Fruit fly (Drosophila melanogaster) whole organism, embryonic: ENCODE results near the gene CG15772.

ENCODE experiments used
- Asciz ChIP-seq: fragments of 200-800 bp; sonication (Bioruptor generic); optimal IDR thresholded peaks from 2 replicates; lab custom pipeline; 2017; ENCODE audit warnings: missing biosample characterization, mild to moderate bottlenecking, missing genetic modification characterization, missing genetic modification reagents
- CG10321 ChIP-seq: fragments of 200-800 bp; sonication (Bioruptor generic); IDR thresholded peaks from 2 replicates; pipeline ENCODE4 v1.3.6; 2022; ENCODE audit warnings: missing biosample characterization, missing genetic modification characterization
- CG11504 ChIP-seq: fragments of 200-800 bp; sonication (Bioruptor generic); optimal IDR thresholded peaks from 3 replicates; lab custom pipeline; 2019; ENCODE audit warnings: missing biosample characterization, mild to moderate bottlenecking, missing genetic modification characterization, moderate library complexity
- CG11695 ChIP-seq: fragments of 200-800 bp; sonication (Bioruptor generic); IDR thresholded peaks from 3 replicates; pipeline ENCODE4 v1.3.6; 2022; ENCODE audit warnings: missing biosample characterization, missing genetic modification characterization
- CG11723 ChIP-seq: fragments of 200-800 bp; sonication (Bioruptor generic); optimal IDR thresholded peaks from 2 replicates; lab custom pipeline; 2017; ENCODE audit warnings: missing biosample characterization, mild to moderate bottlenecking, missing genetic modification characterization
- CG1233 ChIP-seq: fragments of 200-800 bp; sonication (Bioruptor generic); optimal IDR thresholded peaks from 4 replicates; lab custom pipeline; 2018; ENCODE audit warnings: missing biosample characterization, mild to moderate bottlenecking, missing genetic modification characterization
- CG12942 ChIP-seq: fragments of 200-800 bp; sonication (Bioruptor generic); optimal IDR thresholded peaks from 3 replicates; lab custom pipeline; 2016; ENCODE audit warnings: missing biosample characterization, missing genetic modification characterization
- CG13624 ChIP-seq: fragments of 200-800 bp; sonication (Bioruptor generic); optimal IDR thresholded peaks from 2 replicates; lab custom pipeline; 2016; ENCODE audit warnings: missing biosample characterization, missing genetic modification characterization
- CG14860 ChIP-seq: fragments of 200-800 bp; sonication (Bioruptor generic); IDR thresholded peaks from 3 replicates; pipeline ENCODE4 v1.3.6; 2022; ENCODE audit warnings: missing biosample characterization, missing genetic modification characterization; ENCODE audit not compliant: partially characterized antibody
- CG17186 ChIP-seq: fragments of 200-800 bp; sonication (Bioruptor generic); optimal IDR thresholded peaks from 3 replicates; lab custom pipeline; 2017; ENCODE audit warnings: missing biosample characterization, missing genetic modification reagents, missing genetic modification characterization
- CG17912 ChIP-seq: fragments of 200-800 bp; sonication (Bioruptor generic); optimal IDR thresholded peaks from 2 replicates; lab custom pipeline; 2018; ENCODE audit warnings: missing biosample characterization, mild to moderate bottlenecking, missing genetic modification characterization
- CG18262 ChIP-seq: fragments of 200-800 bp; optimal IDR thresholded peaks from 3 replicates; lab custom pipeline; 2019; ENCODE audit warnings: missing biosample characterization, mild to moderate bottlenecking, missing genetic modification characterization, moderate library complexity
- CG2120 ChIP-seq: fragments of 200-800 bp; sonication (Bioruptor generic); optimal IDR thresholded peaks from 3 replicates; lab custom pipeline; 2016; ENCODE audit warnings: missing biosample characterization, missing genetic modification characterization
- CG2202 ChIP-seq: fragments of 200-800 bp; sonication (Bioruptor generic); optimal IDR thresholded peaks from 2 replicates; lab custom pipeline; 2018; ENCODE audit warnings: missing biosample characterization, mild to moderate bottlenecking, missing genetic modification characterization
- CG31365 ChIP-seq: fragments of 200-800 bp; sonication (Bioruptor generic); optimal IDR thresholded peaks from 2 replicates; lab custom pipeline; 2018; ENCODE audit warnings: missing biosample characterization, mild to moderate bottlenecking, missing genetic modification characterization
- CG4617 ChIP-seq: fragments of 200-800 bp; sonication (Bioruptor generic); optimal IDR thresholded peaks from 3 replicates; lab custom pipeline; 2016; ENCODE audit warnings: missing biosample characterization, missing genetic modification characterization, borderline replicate concordance
- CG5180 ChIP-seq: fragments of 200-800 bp; sonication (Bioruptor generic); optimal IDR thresholded peaks from 3 replicates; lab custom pipeline; 2017; ENCODE audit warnings: missing biosample characterization, missing genetic modification characterization, mild to moderate bottlenecking, moderate library complexity, missing genetic modification reagents
- CG6175 ChIP-seq: fragments of 200-800 bp; sonication (Bioruptor generic); IDR thresholded peaks from 3 replicates; pipeline ENCODE4 v1.3.6; 2022; ENCODE audit warnings: missing biosample characterization, missing genetic modification characterization
- CG6683 ChIP-seq: fragments of 200-800 bp; sonication (Bioruptor generic); optimal IDR thresholded peaks from 2 replicates; lab custom pipeline; 2017; ENCODE audit warnings: missing biosample characterization, mild to moderate bottlenecking, missing genetic modification characterization, missing genetic modification reagents
- CG6854 ChIP-seq: fragments of 200-800 bp; sonication (Bioruptor generic); optimal IDR thresholded peaks from 3 replicates; lab custom pipeline; 2017; ENCODE audit warnings: missing biosample characterization, mild to moderate bottlenecking, missing genetic modification characterization
- CG7839 ChIP-seq: fragments of 200-800 bp; sonication (Bioruptor generic); optimal IDR thresholded peaks from 3 replicates; lab custom pipeline; 2018; ENCODE audit warnings: missing biosample characterization, mild to moderate bottlenecking, missing genetic modification characterization, moderate library complexity
- CG7987 ChIP-seq: fragments of 200-800 bp; sonication (Bioruptor generic); optimal IDR thresholded peaks from 2 replicates; lab custom pipeline; 2018; ENCODE audit warnings: missing biosample characterization, mild to moderate bottlenecking, missing genetic modification characterization, moderate library complexity
- CG8924 ChIP-seq: fragments of 200-800 bp; optimal IDR thresholded peaks from 3 replicates; lab custom pipeline; 2019; ENCODE audit warnings: missing biosample characterization, mild to moderate bottlenecking, missing genetic modification characterization, moderate library complexity
- CG9215 ChIP-seq: fragments of 200-800 bp; sonication (Bioruptor generic); IDR thresholded peaks from 2 replicates; pipeline ENCODE4 v1.3.6; 2022; ENCODE audit warnings: missing biosample characterization, missing genetic modification characterization
- CG9932 ChIP-seq: fragments of 200-800 bp; sonication (Bioruptor generic); IDR thresholded peaks from 2 replicates; pipeline ENCODE4 v1.3.6; 2022; ENCODE audit warnings: missing biosample characterization, missing genetic modification characterization
- CoRest ChIP-seq: fragments of 200-800 bp; sonication (Bioruptor generic); optimal IDR thresholded peaks from 3 replicates; lab custom pipeline; 2018; ENCODE audit warnings: missing biosample characterization, mild to moderate bottlenecking, missing genetic modification characterization, moderate library complexity
- Dek ChIP-seq: fragments of 200-800 bp; sonication (Bioruptor generic); optimal IDR thresholded peaks from 3 replicates; lab custom pipeline; 2019; ENCODE audit warnings: missing biosample characterization, mild to moderate bottlenecking, missing genetic modification characterization, moderate library complexity
- GATAe ChIP-seq: fragments of 200-800 bp; sonication (Bioruptor generic); conservative IDR thresholded peaks from 2 replicates; pipeline ENCODE4 v1.3.6; 2022; ENCODE audit warnings: missing biosample characterization, missing genetic modification characterization
- Meics ChIP-seq: fragments of 200-800 bp; sonication (Bioruptor generic); optimal IDR thresholded peaks from 2 replicates; lab custom pipeline; 2017; ENCODE audit warnings: missing biosample characterization, mild to moderate bottlenecking, missing genetic modification characterization
- Myb ChIP-seq: fragments of 200-800 bp; sonication (Bioruptor generic); optimal IDR thresholded peaks from 2 replicates; lab custom pipeline; 2016; ENCODE audit warnings: missing biosample characterization, missing genetic modification characterization
- NC2α ChIP-seq: fragments of 200-800 bp; sonication (Bioruptor generic); optimal IDR thresholded peaks from 2 replicates; lab custom pipeline; 2016; ENCODE audit warnings: missing biosample characterization, missing genetic modification characterization
- Scr ChIP-seq: fragments of 200-800 bp; sonication (Bioruptor generic); IDR thresholded peaks from 2 replicates; pipeline ENCODE4 v1.3.6; 2022; ENCODE audit warnings: missing biosample characterization, missing genetic modification characterization; ENCODE audit not compliant: partially characterized antibody
- Taf1 ChIP-seq: fragments of 200-800 bp; sonication (Bioruptor generic); IDR thresholded peaks from 2 replicates; pipeline ENCODE4 v1.3.6; 2022; ENCODE audit warnings: missing biosample characterization, missing genetic modification characterization
- ase ChIP-seq: fragments of 200-800 bp; sonication (Bioruptor generic); IDR thresholded peaks from 3 replicates; pipeline ENCODE4 v1.3.6; 2022; ENCODE audit warnings: missing biosample characterization, missing genetic modification characterization
- az2 ChIP-seq: fragments of 200-800 bp; sonication (Bioruptor generic); optimal IDR thresholded peaks from 3 replicates; lab custom pipeline; 2016; ENCODE audit warnings: missing biosample characterization, missing genetic modification characterization
- corto ChIP-seq: fragments of 200-800 bp; sonication (Bioruptor generic); optimal IDR thresholded peaks from 2 replicates; lab custom pipeline; 2016; ENCODE audit warnings: missing biosample characterization, mild to moderate bottlenecking, missing genetic modification characterization, moderate library complexity
- crol ChIP-seq: fragments of 200-800 bp; sonication (Bioruptor generic); IDR thresholded peaks from 2 replicates; pipeline ENCODE4 v1.3.6; 2022; ENCODE audit warnings: missing biosample characterization, missing genetic modification characterization
- dan ChIP-seq: fragments of 200-800 bp; sonication (Bioruptor generic); IDR thresholded peaks from 2 replicates; pipeline ENCODE4 v1.3.6; 2022; ENCODE audit warnings: missing biosample characterization, missing genetic modification characterization
- dm ChIP-seq: fragments of 200-800 bp; sonication (Bioruptor generic); optimal IDR thresholded peaks from 3 replicates; lab custom pipeline; 2016; ENCODE audit warnings: missing biosample characterization, missing genetic modification characterization
- fu2 ChIP-seq: fragments of 200-800 bp; sonication (Bioruptor generic); optimal IDR thresholded peaks from 2 replicates; lab custom pipeline; 2016; ENCODE audit warnings: missing biosample characterization, missing genetic modification characterization
- grn ChIP-seq: fragments of 200-800 bp; sonication (Bioruptor generic); optimal IDR thresholded peaks from 3 replicates; lab custom pipeline; 2017; ENCODE audit warnings: missing biosample characterization, missing genetic modification characterization
- kni ChIP-seq: fragments of 200-800 bp; sonication (Bioruptor generic); optimal IDR thresholded peaks from 3 replicates; lab custom pipeline; 2017; ENCODE audit warnings: mild to moderate bottlenecking, missing biosample characterization, missing genetic modification reagents, missing genetic modification characterization
- lov ChIP-seq, 2 experiments: fragments of 200-800 bp in 1 of 2; fragments of >200 bp in 1 of 2; sonication (Bioruptor generic) in 1 of 2; IDR thresholded peaks in 1 of 2; optimal IDR thresholded peaks in 1 of 2; 2 replicates in 1 of 2; 3 replicates in 1 of 2; pipeline versions ENCODE4 v1.3.6 to Lab custom; 2017 to 2022; ENCODE audit warnings: missing biosample characterization in 1 of 2, missing genetic modification characterization in 1 of 2
- oc ChIP-seq: fragments of 200-800 bp; sonication (Bioruptor generic); optimal IDR thresholded peaks from 2 replicates; lab custom pipeline; 2018; ENCODE audit warnings: missing biosample characterization, mild to moderate bottlenecking, missing genetic modification characterization, moderate library complexity
- onecut ChIP-seq: fragments of 200-800 bp; sonication (Bioruptor generic); IDR thresholded peaks from 2 replicates; pipeline ENCODE4 v1.3.6; 2022; ENCODE audit warnings: missing biosample characterization, missing genetic modification characterization
- schlank ChIP-seq: fragments of 200-800 bp; sonication (Bioruptor generic); optimal IDR thresholded peaks from 2 replicates; lab custom pipeline; 2018; ENCODE audit warnings: missing biosample characterization, mild to moderate bottlenecking, missing genetic modification characterization
- sim ChIP-seq: fragments of 200-800 bp; sonication (Bioruptor generic); IDR thresholded peaks from 2 replicates; pipeline ENCODE4 v1.3.6; 2022; ENCODE audit warnings: missing biosample characterization, missing genetic modification characterization
- tgo ChIP-seq: fragments of 200-800 bp; sonication (Bioruptor generic); IDR thresholded peaks from 3 replicates; pipeline ENCODE4 v1.3.6; 2022; ENCODE audit warnings: missing biosample characterization, missing genetic modification characterization
- tio ChIP-seq: fragments of 200-800 bp; sonication (Bioruptor generic); optimal IDR thresholded peaks from 2 replicates; lab custom pipeline; 2017; ENCODE audit warnings: missing biosample characterization, missing genetic modification characterization, inconsistent platforms

CG15772 gene

dm6 chrX:5737676-5738220, 14.3 kb upstream of the CG15772 start, which contains the start of gene Snx27 (continued):
- TF ChIP-seq corto (GFP tag; lab: Kevin White, UChicago) (peak; percentile 26), CG6175 (GFP tag; lab: Robert Waterston, UW) (peak; percentile 48; the same call in 1 of the 3 replicates), grn (no peak), CG10321 (GFP tag; lab: Robert Waterston, UW) (no peak), CG11504 (tag; lab: Kevin White, UChicago) (peak; percentile 54), CG1233 (peak; percentile 12), CG17912 (GFP tag; lab: Kevin White, UChicago) (peak; percentile 39), dm (GFP tag; lab: Kevin White, UChicago) (peak; percentile 37), tgo (GFP tag; lab: Robert Waterston, UW) (no peak), tio (GFP tag; lab: Kevin White, UChicago) (no peak), CG8924 (tag; lab: Kevin White, UChicago) (peak; percentile 43), CG13624 (GFP tag; lab: Kevin White, UChicago) (peak; percentile 75), schlank (tag; lab: Kevin White, UChicago) (no peak), Scr (GFP tag; lab: Robert Waterston, UW) (peak; percentile 99), Myb (GFP tag; lab: Kevin White, UChicago) (peak; percentile 99), CG11723 (GFP tag; lab: Kevin White, UChicago) (peak; percentile 3), CG6683 (GFP tag; lab: Kevin White, UChicago) (no peak), CG6854 (GFP tag; lab: Kevin White, UChicago) (peak; percentile 46), CG7839 (tag; lab: Kevin White, UChicago) (no peak), Asciz (GFP tag; lab: Kevin White, UChicago) (no peak), CG11695 (GFP tag; lab: Robert Waterston, UW) (no peak; the same call in 2 of the 3 replicates), CG5180 (no peak), CG9215 (GFP tag; lab: Robert Waterston, UW) (no peak; the same call in 1 of the 2 replicates), CoRest (tag; lab: Kevin White, UChicago) (peak; percentile 53), NC2α (GFP tag; lab: Kevin White, UChicago) (no peak), oc (tag; lab: Kevin White, UChicago) (peak; percentile 47), Meics (GFP tag; lab: Kevin White, UChicago) (no peak), CG14860 (GFP tag; lab: Robert Waterston, UW) (peak; percentile 99), sim (GFP tag; lab: Robert Waterston, UW) (no peak), ase (no peak), Dek (tag; lab: Kevin White, UChicago) (peak; percentile 47), crol (no peak), lov (optimal IDR thresholded peaks at IDR 0.05; lab: Kevin White, UChicago) (no peak), lov (GFP tag; IDR thresholded peaks at IDR 0.05; lab: Robert Waterston, UW) (no peak), CG7987 (GFP tag; lab: Kevin White, UChicago) (peak; percentile 52), dan (GFP tag; lab: Robert Waterston, UW) (no peak), CG4617 (GFP tag; lab: Kevin White, UChicago) (peak; percentile 45), Taf1 (GFP tag; lab: Robert Waterston, UW) (0 out of 2 replicates have a peak, but pooled peaks have one; percentile 26), CG18262 (tag; lab: Kevin White, UChicago) (peak; percentile 6), CG9932 (peak; percentile 92), GATAe (GFP tag; lab: Robert Waterston, UW) (no peak), onecut (0 out of 2 replicates have a peak, but pooled peaks have one; percentile 12), CG31365 (tag; lab: Kevin White, UChicago) (no peak), CG2120 (GFP tag; lab: Kevin White, UChicago) (peak; percentile 72), CG12942 (GFP tag; lab: Kevin White, UChicago) (no peak), CG2202 (tag; lab: Kevin White, UChicago) (peak; percentile 13), CG17186 (peak; percentile 88), kni (GFP tag; lab: Kevin White, UChicago) (no peak), az2 (GFP tag; lab: Kevin White, UChicago) (peak; percentile 16), fu2 (GFP tag; lab: Kevin White, UChicago) (peak; percentile 16)
